Worm (Caenorhabditis elegans): ENCODE measurements around the gene emc-3.

emc-3 gene

DNA sequence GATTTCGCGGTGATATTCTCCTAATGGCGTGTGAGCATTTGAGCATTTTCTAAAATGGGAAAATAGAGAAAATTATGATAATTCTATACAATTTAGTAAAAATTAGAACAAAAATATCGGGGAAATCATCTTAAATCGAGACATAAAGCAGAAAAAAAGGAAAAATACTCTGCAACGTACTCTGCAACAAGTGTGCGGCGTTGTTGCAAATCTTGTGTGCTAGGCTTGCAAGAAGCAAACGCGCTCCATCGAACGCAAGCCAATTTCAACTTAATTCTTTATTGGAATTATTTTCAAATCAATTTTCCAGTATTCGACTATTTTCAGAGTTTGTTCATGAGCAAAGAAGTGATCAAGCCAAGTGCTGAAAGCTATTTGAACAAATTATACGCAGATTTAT is 4.3 kb upstream of the emc-3 start, which contains the start of the genes Y62E10A.20, Y62E10A.23 and mdt-9 (continued):
- TF ChIP-seq ceh-28 (tag; optimal IDR thresholded peaks at IDR 0.05) (peak; percentile 54), lin-39 (tag; optimal IDR thresholded peaks at IDR 0.05) (peak; percentile 70), nhr-76 (tag; optimal IDR thresholded peaks at IDR 0.05) (no peak), sea-2 (GFP tag; optimal IDR thresholded peaks at IDR 0.05) (no peak), nhr-28 (tag; optimal IDR thresholded peaks at IDR 0.05) (no peak), hmg-11 (tag; optimal IDR thresholded peaks at IDR 0.05) (peak; percentile 66), nfya-1 (tag; optimal IDR thresholded peaks at IDR 0.05; ENCODE audit: insufficient read depth) (peak; percentile 82), elt-3 (tag; optimal IDR thresholded peaks at IDR 0.05) (no peak), nhr-237 (tag; optimal IDR thresholded peaks at IDR 0.05) (no peak), elt-1 (tag; optimal IDR thresholded peaks at IDR 0.05) (no peak), zag-1 (tag; optimal IDR thresholded peaks at IDR 0.05) (no peak), R02D3.7 (tag; optimal IDR thresholded peaks at IDR 0.05) (peak; percentile 53), ceh-16 (tag; optimal IDR thresholded peaks at IDR 0.05) (no peak), fkh-10 (GFP tag; optimal IDR thresholded peaks at IDR 0.05) (peak; percentile 14), ceh-9 (tag; optimal IDR thresholded peaks at IDR 0.05) (no peak), skn-1 (tag; optimal IDR thresholded peaks at IDR 0.05) (peak; percentile 32)

DNA sequence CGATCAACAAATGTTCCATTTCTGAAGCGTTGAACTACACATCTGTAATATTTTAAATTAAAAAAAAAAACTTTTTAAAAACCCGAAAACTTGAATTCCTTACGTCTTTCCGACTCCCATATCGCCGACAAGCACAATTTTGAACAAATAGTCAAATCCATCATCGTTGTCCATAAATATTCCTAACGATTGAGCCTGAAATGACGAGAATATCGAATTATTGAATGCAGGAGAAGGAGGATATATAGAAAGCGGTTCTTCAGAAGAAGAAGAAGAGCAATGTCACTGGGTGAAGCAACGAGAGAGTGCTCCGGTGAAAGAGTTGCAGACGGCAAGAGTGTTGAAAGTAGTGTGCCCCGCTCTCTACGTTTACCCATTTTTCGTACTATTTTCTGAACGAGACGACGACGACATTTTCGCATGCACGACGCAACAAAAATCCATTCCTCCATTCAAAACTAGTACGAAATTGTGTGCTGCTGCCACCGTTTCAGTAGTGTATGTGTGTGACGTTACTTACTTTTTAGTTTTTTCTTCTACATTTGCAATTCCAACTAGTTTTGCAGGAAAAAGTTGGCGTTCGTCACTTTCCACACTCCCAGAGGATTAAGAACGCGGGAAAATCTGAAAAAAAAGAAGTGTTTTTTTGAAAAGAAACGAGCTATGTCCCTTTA is 2.2 kb upstream of the emc-3 start, which contains the start of gene rab-19:
Gene rab-19 (minus strand): TSS at position 624 of the 674 bp plus-strand sequence.
- TF ChIP-seq lin-15B (tag; optimal IDR thresholded peaks at IDR 0.05) (peak; percentile 13), daf-12 (tag; optimal IDR thresholded peaks at IDR 0.05) (no peak), lin-39 (tag; optimal IDR thresholded peaks at IDR 0.05) (peak; percentile 35), hmg-11 (tag; optimal IDR thresholded peaks at IDR 0.05) (peak; percentile 65), nfya-1 (tag; optimal IDR thresholded peaks at IDR 0.05; ENCODE audit: insufficient read depth) (peak; percentile 26)

DNA sequence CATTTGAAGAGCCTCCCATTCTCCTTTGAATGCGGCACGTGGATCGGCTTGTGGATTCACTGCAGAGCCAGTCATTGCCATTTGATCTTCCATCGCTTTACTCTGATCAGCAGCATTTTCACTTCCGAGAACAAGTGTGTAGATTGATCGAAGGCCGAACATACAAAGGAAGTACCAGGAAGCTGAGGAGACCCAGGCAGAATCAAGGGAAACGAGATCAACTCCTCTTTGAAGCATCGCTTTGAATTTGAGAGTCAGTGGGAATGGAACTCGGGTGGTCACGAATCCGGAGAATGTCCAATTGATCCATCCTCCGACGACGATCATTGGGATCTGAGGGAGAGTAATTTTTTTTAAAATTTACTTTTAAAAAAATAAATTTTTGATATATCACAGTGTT is 1.2 kb downstream of the emc-3 start:
- TF ChIP-seq egl-27 (tag; optimal IDR thresholded peaks at IDR 0.05) (no peak), R02D3.7 (tag; optimal IDR thresholded peaks at IDR 0.05) (no peak), ama-1 (optimal IDR thresholded peaks at IDR 0.05) (no peak), hmg-11 (tag; optimal IDR thresholded peaks at IDR 0.05) (no peak), daf-12 (tag; optimal IDR thresholded peaks at IDR 0.05) (no peak), unc-62 (GFP tag; optimal IDR thresholded peaks at IDR 0.05) (no peak), fkh-2 (tag; optimal IDR thresholded peaks at IDR 0.05) (no peak), nhr-77 (tag; optimal IDR thresholded peaks at IDR 0.05) (no peak), snpc-4 (tag; optimal IDR thresholded peaks at IDR 0.05) (no peak), ztf-11 (tag; optimal IDR thresholded peaks at IDR 0.05) (no peak), nhr-28 (tag; optimal IDR thresholded peaks at IDR 0.05) (no peak), ceh-82 (tag; optimal IDR thresholded peaks at IDR 0.05) (no peak), pha-4 (tag; optimal IDR thresholded peaks at IDR 0.05) (no peak), zag-1 (tag; optimal IDR thresholded peaks at IDR 0.05) (no peak), lin-15B (tag; optimal IDR thresholded peaks at IDR 0.05) (no peak), nhr-23 (tag; optimal IDR thresholded peaks at IDR 0.05) (no peak), ztf-4 (tag; optimal IDR thresholded peaks at IDR 0.05) (no peak), fos-1 (tag; optimal IDR thresholded peaks at IDR 0.05) (no peak)

DNA sequence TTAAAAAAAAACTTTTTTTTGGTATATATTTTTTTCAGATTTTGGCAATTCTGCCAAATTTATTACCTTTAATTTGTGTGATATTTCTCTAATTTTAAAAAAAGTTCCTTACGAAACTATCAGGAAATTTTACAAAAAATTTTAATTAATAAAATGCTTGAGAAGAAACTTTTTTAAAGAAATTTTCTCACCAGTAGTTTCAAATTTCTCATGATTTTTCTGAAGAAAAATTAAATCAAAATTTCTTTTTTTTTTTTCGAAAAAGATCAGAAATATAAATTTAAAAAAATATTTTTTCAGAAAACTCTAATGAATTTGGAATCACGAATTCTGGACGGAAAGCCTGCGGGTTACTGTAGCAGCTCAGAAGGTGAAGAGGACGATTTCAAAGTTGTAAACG is 4.0 kb downstream of the emc-3 start, which contains the start of gene mau-8:
Gene mau-8 (plus strand): TSS at position 301 of the 400 bp plus-strand sequence.
- TF ChIP-seq ama-1 (optimal IDR thresholded peaks at IDR 0.05) = no peak
- no peak for TF ChIP-seq eor-1 (tag; optimal IDR thresholded peaks at IDR 0.05)
- no peak for TF ChIP-seq sea-2 (GFP tag; optimal IDR thresholded peaks at IDR 0.05)
- TF ChIP-seq nhr-237 (tag; optimal IDR thresholded peaks at IDR 0.05) = no peak
- no peak for TF ChIP-seq fos-1 (tag; optimal IDR thresholded peaks at IDR 0.05)
- no peak for TF ChIP-seq nhr-67 (tag; optimal IDR thresholded peaks at IDR 0.05)
- TF ChIP-seq fkh-2 (tag; optimal IDR thresholded peaks at IDR 0.05) = no peak
- TF ChIP-seq nhr-28 (tag; optimal IDR thresholded peaks at IDR 0.05) = no peak

ce11 chrIV:13374918-13375317 is 6.8 kb downstream of the emc-3 start:
- no peak for TF ChIP-seq ceh-82 (tag; optimal IDR thresholded peaks at IDR 0.05)
- TF ChIP-seq nhr-12 (tag; optimal IDR thresholded peaks at IDR 0.05) = no peak
- no peak for TF ChIP-seq nhr-76 (tag; optimal IDR thresholded peaks at IDR 0.05)
- TF ChIP-seq nhr-28 (tag; optimal IDR thresholded peaks at IDR 0.05) = no peak
- TF ChIP-seq tbx-2 (tag; optimal IDR thresholded peaks at IDR 0.05) = no peak
- TF ChIP-seq elt-1 (tag; optimal IDR thresholded peaks at IDR 0.05) = no peak
- TF ChIP-seq ama-1 (optimal IDR thresholded peaks at IDR 0.05) = no peak
- TF ChIP-seq hmg-11 (tag; optimal IDR thresholded peaks at IDR 0.05) = peak; percentile 36
- TF ChIP-seq lin-39 (tag; optimal IDR thresholded peaks at IDR 0.05) = peak; percentile 10
- no peak for TF ChIP-seq mml-1 (tag; optimal IDR thresholded peaks at IDR 0.05)
